Worm (Caenorhabditis elegans) whole organism, L4/young adult: ENCODE data around the gene K03B4.6.

Experiments used
- W03F9.2 ChIP-seq: fragments of 150-350 bp; optimal IDR thresholded peaks from 2 replicates; lab custom pipeline; 2014; ENCODE audit warnings: missing biosample characterization, missing genetic modification characterization
- him-1 ChIP-seq: sonication (generic microtip); optimal IDR thresholded peaks from 2 replicates; lab custom pipeline; 2016; ENCODE audit warnings: missing genotype, missing genetic modification reagents, missing genetic modification characterization, missing compliant biosample characterization

- no peak for TF ChIP-seq W03F9.2 (tag; lab: Kevin White, UChicago)
- TF ChIP-seq him-1 (tag; lab: Kevin White, UChicago), result no peak
Measured at ce11 chrV:4676812-4677211, 820 bp upstream of the K03B4.6 start.
